Fruit fly (Drosophila melanogaster): ENCODE data around the gene tin.

Gene tin

DNA sequence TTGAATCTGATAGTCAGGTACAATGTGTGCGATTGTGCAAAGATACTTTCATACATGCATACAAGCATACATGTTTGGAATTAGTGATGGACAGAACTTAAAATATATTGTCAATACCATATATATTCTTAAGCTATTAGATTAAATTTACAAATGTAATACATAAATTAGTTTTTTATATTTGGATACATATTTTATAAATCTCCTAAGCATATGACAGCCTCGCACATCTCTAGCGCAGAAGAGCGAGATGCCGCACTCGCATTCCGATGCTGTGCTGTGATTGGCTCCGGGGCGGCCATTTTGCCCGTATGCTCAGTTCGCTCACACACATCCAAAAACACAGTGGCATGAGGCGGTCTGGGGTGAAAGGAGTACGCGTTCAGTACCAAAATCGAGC is at the start of gene tin (continued):
- TF ChIP-seq CG12391 (tag; optimal IDR thresholded peaks at IDR 0.05) (peak; percentile 97), CG34422 (GFP tag; IDR thresholded peaks at IDR 0.05) (peak; percentile 98), btn (GFP tag; optimal IDR thresholded peaks at IDR 0.05) (no peak), grn (GFP tag; optimal IDR thresholded peaks at IDR 0.05) (peak; percentile 47), bowl (GFP tag; IDR thresholded peaks at IDR 0.05) (peak; percentile 90), CG12219 (GFP tag; optimal IDR thresholded peaks at IDR 0.05) (peak; percentile 83), CG16815 (GFP tag; optimal IDR thresholded peaks at IDR 0.05) (peak; percentile 84), CG15696 (tag; optimal IDR thresholded peaks at IDR 0.05) (peak; percentile 94), vnd (GFP tag; IDR thresholded peaks at IDR 0.05; ENCODE audit: partially characterized antibody) (peak; percentile 67), Kr (GFP tag; optimal IDR thresholded peaks at IDR 0.05) (peak; percentile 18), CG17829 (tag; optimal IDR thresholded peaks at IDR 0.05) (peak; percentile 97), CG14441 (GFP tag; IDR thresholded peaks at IDR 0.05) (peak; percentile 96), CG10959 (GFP tag; IDR thresholded peaks at IDR 0.05) (peak; percentile 92), cas (GFP tag; IDR thresholded peaks at IDR 0.05) (peak; percentile 91), z (GFP tag; IDR thresholded peaks at IDR 0.05) (no peak), CG11456 (GFP tag; IDR thresholded peaks at IDR 0.05) (peak; percentile 91), Mad (GFP tag; optimal IDR thresholded peaks at IDR 0.05) (peak; percentile 68), CG11695 (GFP tag; IDR thresholded peaks at IDR 0.05) (peak; percentile 97), Antp (GFP tag; optimal IDR thresholded peaks at IDR 0.05) (peak; percentile 10), bsh (GFP tag; optimal IDR thresholded peaks at IDR 0.05) (peak; percentile 82 to 96), ssp (GFP tag; IDR thresholded peaks at IDR 0.05) (peak; percentile 88), Sry-β (GFP tag; optimal IDR thresholded peaks at IDR 0.05) (peak; percentile 41), D19B (GFP tag; optimal IDR thresholded peaks at IDR 0.05) (peak; percentile 55), nom (GFP tag; optimal IDR thresholded peaks at IDR 0.05) (peak; percentile 86), aop (GFP tag; IDR thresholded peaks at IDR 0.05) (peak; percentile 64; the same call in 1 of the 2 replicates), Dfd (GFP tag; optimal IDR thresholded peaks at IDR 0.05) (no peak), otp (GFP tag; IDR thresholded peaks at IDR 0.05) (peak; percentile 92), CG6765 (GFP tag; optimal IDR thresholded peaks at IDR 0.05) (peak; percentile 47), tin (GFP tag; optimal IDR thresholded peaks at IDR 0.05) (peak; percentile 93), NfI (GFP tag; optimal IDR thresholded peaks at IDR 0.05) (peak; percentile 84), psq (GFP tag; optimal IDR thresholded peaks at IDR 0.05) (peak; percentile 62), slbo (GFP tag; IDR thresholded peaks at IDR 0.05) (peak; percentile 92), CG30020 (tag; optimal IDR thresholded peaks at IDR 0.05) (peak; percentile 67), BEAF-32 (GFP tag; optimal IDR thresholded peaks at IDR 0.05) (peak; percentile 70), CG3281 (GFP tag; optimal IDR thresholded peaks at IDR 0.05) (peak; percentile 85), shn (GFP tag; optimal IDR thresholded peaks at IDR 0.05) (no peak), Nf-YB (GFP tag; optimal IDR thresholded peaks at IDR 0.05) (peak; percentile 99), CG8281 (tag; optimal IDR thresholded peaks at IDR 0.05) (peak; percentile 59), CG32532 (GFP tag; IDR thresholded peaks at IDR 0.05) (peak; percentile 95), odd (GFP tag; optimal IDR thresholded peaks at IDR 0.05) (peak; percentile 84), HLH54F (GFP tag; optimal IDR thresholded peaks at IDR 0.05) (peak; percentile 25), Hr39 (optimal IDR thresholded peaks at IDR 0.05) (no peak), CG18619 (GFP tag; optimal IDR thresholded peaks at IDR 0.05) (peak; percentile 78), Ravus (GFP tag; IDR thresholded peaks at IDR 0.05) (peak; percentile 80), Lhr (GFP tag; optimal IDR thresholded peaks at IDR 0.05) (peak; percentile 83), CG13296 (GFP tag; optimal IDR thresholded peaks at IDR 0.05) (peak; percentile 90), dimm (GFP tag; IDR thresholded peaks at IDR 0.05) (peak; percentile 86), CG10979 (tag; optimal IDR thresholded peaks at IDR 0.05) (peak; percentile 96), pfk (GFP tag; optimal IDR thresholded peaks at IDR 0.05) (no peak), hkb (optimal IDR thresholded peaks at IDR 0.05) (no peak), hkb (GFP tag; IDR thresholded peaks at IDR 0.05) (peak; percentile 98), CG1603 (tag; optimal IDR thresholded peaks at IDR 0.05) (peak; percentile 94)

Measured in whole organism, embryonic.